Worm (Caenorhabditis elegans): ENCODE results near the gene C03G6.17.

The C03G6.17 gene

DNA sequence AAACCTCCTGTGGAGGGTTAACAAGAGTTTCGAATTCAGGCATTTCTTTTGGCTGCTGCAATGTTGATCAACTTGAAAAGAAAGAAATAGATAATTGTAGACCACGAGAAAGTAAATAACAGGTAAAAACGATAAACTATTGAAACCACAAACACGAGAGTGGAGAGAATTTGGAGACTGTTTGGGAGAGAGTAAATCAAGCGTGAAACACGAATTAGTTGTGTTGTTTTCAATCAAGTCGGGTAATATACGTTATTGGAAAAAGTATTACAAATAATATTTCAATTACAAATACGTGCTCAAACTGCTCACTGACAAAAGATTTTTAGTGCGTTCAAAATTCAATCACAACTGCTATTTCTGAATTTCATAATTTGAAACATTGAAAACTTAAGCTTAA, at the start of gene C03G6.17:
C03G6.17 (minus strand) TSS at position 101 of the 400 bp plus-strand sequence.
- TF ChIP-seq F44E2.7 (GFP tag; IDR thresholded peaks at IDR 0.05) (no peak), lin-39 (tag; optimal IDR thresholded peaks at IDR 0.05) (no peak), aha-1 (tag) (peak; percentile 22)

DNA sequence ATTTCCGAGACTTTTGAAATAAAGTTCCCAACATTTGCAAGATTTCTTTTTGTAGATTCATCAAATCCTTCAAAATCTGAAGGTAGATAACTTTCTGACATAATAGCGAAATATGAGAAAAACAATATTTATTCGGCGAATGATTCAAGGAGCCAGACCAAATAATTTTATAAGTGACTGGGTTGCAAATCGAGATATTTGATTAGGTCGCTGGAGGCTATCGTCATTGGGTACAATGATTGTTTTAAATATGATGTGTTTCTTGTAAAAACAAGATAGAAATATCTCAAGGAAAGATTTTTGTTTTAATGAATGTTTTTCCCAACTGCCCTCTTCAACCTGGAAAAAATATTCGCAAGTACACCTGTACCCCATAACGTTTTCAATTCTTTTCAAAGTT, 48.0 kb upstream of the C03G6.17 start, which contains the start of gene srw-69:
srw-69 (minus strand) TSS at position 101 of the 400 bp plus-strand sequence.
- TF ChIP-seq ceh-28 (tag; optimal IDR thresholded peaks at IDR 0.05) (no peak), snpc-1.2 (GFP tag; IDR thresholded peaks at IDR 0.05) (no peak), nhr-41 (GFP tag; IDR thresholded peaks at IDR 0.05) (no peak), spr-1 (tag; optimal IDR thresholded peaks at IDR 0.05) (no peak), hif-1 (tag; optimal IDR thresholded peaks at IDR 0.05) (no peak), nhr-102 (tag; optimal IDR thresholded peaks at IDR 0.05) (no peak), nhr-6 (tag; optimal IDR thresholded peaks at IDR 0.05) (no peak), spr-3 (GFP tag; optimal IDR thresholded peaks at IDR 0.05) (no peak), ztf-11 (tag; optimal IDR thresholded peaks at IDR 0.05) (no peak)

DNA sequence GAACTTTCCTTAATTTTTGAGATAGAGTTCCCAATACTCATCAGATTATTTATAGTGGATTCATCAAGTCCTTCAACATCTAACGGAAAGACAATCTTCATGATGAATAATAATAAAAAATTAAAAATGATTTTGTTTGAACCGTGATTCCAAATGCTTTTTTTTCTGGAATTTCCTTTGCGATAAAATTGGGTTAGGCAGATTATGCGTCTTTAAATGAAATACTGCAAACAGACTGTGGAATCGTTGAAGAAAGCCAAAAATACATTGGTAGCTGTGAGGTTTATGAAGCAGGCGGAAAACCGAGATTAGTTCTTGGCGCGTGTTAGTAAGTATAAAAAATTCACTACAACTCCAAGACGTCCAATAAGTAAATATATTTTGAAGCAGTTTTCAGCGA, 45.7 kb upstream of the C03G6.17 start, which contains the start of gene srw-68:
srw-68 (minus strand) TSS at position 101 of the 400 bp plus-strand sequence.
- TF ChIP-seq ceh-32 (tag; optimal IDR thresholded peaks at IDR 0.05; ENCODE audit: poor library complexity), result no peak
- no peak for TF ChIP-seq gei-8 (GFP tag; optimal IDR thresholded peaks at IDR 0.05)
- no peak for TF ChIP-seq mxl-3 (GFP tag; optimal IDR thresholded peaks at IDR 0.05)
- TF ChIP-seq mep-1 (tag; optimal IDR thresholded peaks at IDR 0.05), result no peak
- no peak for TF ChIP-seq hlh-30 (tag; optimal IDR thresholded peaks at IDR 0.05; ENCODE audit: insufficient read depth)
- TF ChIP-seq lin-15B (tag; optimal IDR thresholded peaks at IDR 0.05), result no peak
- no peak for TF ChIP-seq ztf-11 (tag; optimal IDR thresholded peaks at IDR 0.05)
- TF ChIP-seq nhr-11 (tag; optimal IDR thresholded peaks at IDR 0.05), result no peak
- no peak for TF ChIP-seq pha-4 (GFP tag; IDR thresholded peaks at IDR 0.05)
- TF ChIP-seq pha-4 (tag; optimal IDR thresholded peaks at IDR 0.05), result no peak
- TF ChIP-seq nhr-6 (tag; optimal IDR thresholded peaks at IDR 0.05), result no peak
- no peak for TF ChIP-seq rbr-2 (tag; optimal IDR thresholded peaks at IDR 0.05)
- TF ChIP-seq madf-5 (GFP tag; IDR thresholded peaks at IDR 0.05), result no peak
- TF ChIP-seq cey-2 (tag; optimal IDR thresholded peaks at IDR 0.05; ENCODE audit: borderline replicate concordance, insufficient read depth), result no peak
- TF ChIP-seq lin-13 (GFP tag; optimal IDR thresholded peaks at IDR 0.05), result no peak
- TF ChIP-seq T20F7.1 (GFP tag; optimal IDR thresholded peaks at IDR 0.05), result no peak
- no peak for TF ChIP-seq skn-1 (tag; optimal IDR thresholded peaks at IDR 0.05)
- no peak for TF ChIP-seq F49E8.2 (tag; optimal IDR thresholded peaks at IDR 0.05; ENCODE audit: borderline replicate concordance)

DNA sequence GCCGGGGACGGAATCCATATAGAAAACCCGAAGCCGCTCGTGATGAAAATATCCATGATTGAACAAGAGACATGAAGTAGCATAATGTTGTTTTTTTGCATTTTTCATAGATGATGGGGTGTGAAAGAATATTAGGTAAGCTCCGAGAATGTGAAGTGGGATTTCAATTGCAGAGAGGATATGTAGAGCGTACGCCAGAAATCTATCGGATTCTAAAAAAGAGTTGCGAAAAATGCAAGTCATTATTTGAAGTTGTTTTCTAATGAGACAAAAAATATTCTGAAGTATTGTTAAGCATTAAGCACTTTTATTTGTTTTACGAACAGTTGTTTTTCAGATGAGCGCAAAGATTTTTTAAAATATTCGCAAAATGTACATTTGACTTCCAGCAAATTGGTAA, 43.4 kb upstream of the C03G6.17 start, which contains the start of gene F18E3.10:
F18E3.10 (minus strand) TSS at position 101 of the 400 bp plus-strand sequence.
- no peak for TF ChIP-seq nhr-11 (tag; optimal IDR thresholded peaks at IDR 0.05)
- TF ChIP-seq zfp-3 (GFP tag; conservative IDR thresholded peaks at IDR 0.05), result no peak
- TF ChIP-seq unc-62 (GFP tag; optimal IDR thresholded peaks at IDR 0.05 in 1 of 2), result peak in 1 of 2 experiments; percentile 74
- TF ChIP-seq unc-62 (tag; optimal IDR thresholded peaks at IDR 0.05), result no peak
- TF ChIP-seq mxl-2 (GFP tag; conservative IDR thresholded peaks at IDR 0.05), result no peak
- TF ChIP-seq dmd-8 (GFP tag; IDR thresholded peaks at IDR 0.05), result no peak
- no peak for TF ChIP-seq Y48G9A.11 (GFP tag; IDR thresholded peaks at IDR 0.05)

DNA sequence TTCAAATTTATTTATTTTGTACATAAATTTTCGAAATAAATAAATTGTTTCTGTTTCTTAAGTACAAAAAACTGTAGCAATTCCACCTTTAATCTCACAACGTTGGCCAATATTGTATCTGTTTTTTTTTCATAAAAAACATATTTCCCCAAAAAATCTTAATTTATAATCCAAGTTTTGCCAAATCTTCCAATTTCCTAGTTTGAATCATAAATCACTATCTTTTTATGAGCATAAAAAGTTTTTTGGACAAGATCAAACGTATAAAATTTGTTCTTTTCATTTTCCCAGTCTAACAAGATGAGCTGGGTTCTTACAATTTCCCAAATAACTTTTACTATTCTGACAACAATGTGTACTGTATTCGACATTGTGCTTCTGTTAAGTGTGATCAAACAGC, 39.3 kb upstream of the C03G6.17 start, which contains the start of gene srxa-4:
srxa-4 (plus strand) TSS at position 301 of the 400 bp plus-strand sequence.
- TF ChIP-seq D1046.2 (GFP tag; IDR thresholded peaks at IDR 0.05) (no peak), sdz-12 (GFP tag; optimal IDR thresholded peaks at IDR 0.05) (no peak), dmd-9 (GFP tag; IDR thresholded peaks at IDR 0.05) (no peak), madf-5 (GFP tag; IDR thresholded peaks at IDR 0.05) (no peak), snpc-4 (tag; optimal IDR thresholded peaks at IDR 0.05) (no peak), zip-11 (GFP tag; IDR thresholded peaks at IDR 0.05) (no peak), ZK337.2 (GFP tag; IDR thresholded peaks at IDR 0.05) (no peak), nhr-102 (tag; optimal IDR thresholded peaks at IDR 0.05) (no peak), arid-1 (GFP tag; conservative IDR thresholded peaks at IDR 0.05) (no peak), lin-29 (GFP tag; IDR thresholded peaks at IDR 0.05) (no peak), hmg-1.1 (GFP tag; IDR thresholded peaks at IDR 0.05) (no peak), ceh-20 (GFP tag; IDR thresholded peaks at IDR 0.05) (no peak), lin-38 (GFP tag; IDR thresholded peaks at IDR 0.05) (no peak), ama-1 (optimal IDR thresholded peaks at IDR 0.05) (no peak), zip-2 (tag; optimal IDR thresholded peaks at IDR 0.05) (no peak)

Data from whole organism, L4 larva.